Fruit fly (Drosophila melanogaster): ENCODE results near the gene CG11927.

DNA sequence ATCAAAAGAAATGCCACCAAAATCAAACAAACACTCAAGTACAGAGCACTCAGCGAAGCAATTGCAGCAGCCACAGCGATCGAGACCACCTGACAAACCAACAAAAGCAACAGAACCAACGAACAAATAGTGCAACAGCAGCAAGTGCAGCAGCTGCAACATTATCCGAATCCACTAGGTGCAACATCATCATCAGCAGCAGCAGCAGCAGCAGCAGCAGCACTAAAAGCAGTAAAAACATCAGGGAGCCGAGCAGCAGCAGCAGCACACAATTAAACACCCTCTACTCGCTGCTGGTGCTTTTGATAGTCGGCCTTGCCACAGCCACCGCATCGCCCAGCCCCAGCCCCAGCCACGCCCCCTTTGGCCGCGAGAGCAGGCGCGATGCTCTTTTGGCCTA lies 17.8 kb downstream of the CG11927 start:
- TF ChIP-seq D1 (tag; optimal IDR thresholded peaks at IDR 0.05) (no peak), Ets98B (GFP tag; IDR thresholded peaks at IDR 0.05) (no peak)

Data from whole organism, pupa.